Worm (Caenorhabditis elegans) whole organism, L1 larva: ENCODE data around the gene F38G1.3.

Source experiments
- fkh-10 ChIP-seq: sonication (generic microtip); optimal IDR thresholded peaks from 2 replicates; lab custom pipeline; 2017; ENCODE audit warnings: missing biosample characterization, missing genetic modification reagents, missing genetic modification characterization
- jun-1 ChIP-seq: fragments of 150-350 bp; optimal IDR thresholded peaks from 2 replicates; lab custom pipeline; 2014; ENCODE audit warnings: missing biosample characterization, missing genetic modification reagents, missing genetic modification characterization

DNA sequence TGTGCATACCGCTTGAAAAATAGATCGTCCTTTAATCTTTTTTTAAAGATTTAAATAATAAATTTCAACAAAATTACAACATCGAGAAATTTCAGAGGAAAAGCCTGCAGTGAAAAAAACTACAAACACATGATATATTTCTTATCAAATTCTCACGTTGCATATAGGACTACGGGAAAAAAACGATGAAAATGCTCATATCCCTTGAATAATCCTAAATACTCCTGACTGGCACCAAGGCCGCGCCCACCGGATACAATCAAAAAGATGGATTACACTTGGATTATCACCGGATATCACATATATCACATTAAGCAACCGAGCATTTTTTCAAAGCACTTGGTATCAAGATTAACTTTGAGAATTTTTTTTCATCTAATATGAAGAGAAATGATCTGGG, 37.7 kb downstream of the F38G1.3 start:
- no peak for TF ChIP-seq fkh-10 (GFP tag; lab: Kevin White, UChicago)
- TF ChIP-seq jun-1 (tag; lab: Kevin White, UChicago), result no peak
